Fruit fly (Drosophila melanogaster) whole organism, embryonic: ENCODE measurements around the gene CG42710.

Experiments
- Atf-2 ChIP-seq: fragments of 200-800 bp; sonication (Bioruptor generic); optimal IDR thresholded peaks from 2 replicates; lab custom pipeline; 2016; ENCODE audit warnings: missing biosample characterization, missing genetic modification characterization
- Atf6 ChIP-seq: fragments of 200-800 bp; sonication (Bioruptor generic); IDR thresholded peaks from 2 replicates; pipeline ENCODE4 v1.3.6; 2022; ENCODE audit warnings: missing biosample characterization, missing genetic modification characterization
- B-H2 ChIP-seq: fragments of 200-800 bp; sonication (Bioruptor generic); optimal IDR thresholded peaks from 2 replicates; lab custom pipeline; 2018; ENCODE audit warnings: missing biosample characterization, mild to moderate bottlenecking, missing genetic modification characterization
- Bgb ChIP-seq: fragments of 200-800 bp; sonication (Bioruptor generic); IDR thresholded peaks from 2 replicates; pipeline ENCODE4 v1.3.6; 2022; ENCODE audit warnings: missing biosample characterization, missing genetic modification characterization; ENCODE audit not compliant: partially characterized antibody
- Blimp-1 ChIP-seq: fragments of 200-800 bp; sonication (Bioruptor generic); optimal IDR thresholded peaks from 3 replicates; lab custom pipeline; 2018; ENCODE audit warnings: missing biosample characterization, missing genetic modification characterization, mild to moderate bottlenecking, moderate library complexity, missing genetic modification reagents
- CG10462 ChIP-seq: fragments of 200-800 bp; sonication (Bioruptor generic); optimal IDR thresholded peaks from 2 replicates; lab custom pipeline; 2016; ENCODE audit warnings: missing biosample characterization, missing genetic modification characterization
- CG13123 ChIP-seq: fragments of 200-800 bp; sonication (Bioruptor generic); optimal IDR thresholded peaks from 2 replicates; lab custom pipeline; 2016; ENCODE audit warnings: missing biosample characterization, missing genetic modification characterization
- CG1529 ChIP-seq: fragments of 200-800 bp; sonication (Bioruptor generic); optimal IDR thresholded peaks from 3 replicates; lab custom pipeline; 2018; ENCODE audit warnings: missing biosample characterization, missing genetic modification characterization
- CG17361 ChIP-seq: fragments of 200-800 bp; sonication (Bioruptor generic); IDR thresholded peaks from 3 replicates; pipeline ENCODE4 v1.3.6; 2022; ENCODE audit warnings: missing biosample characterization, missing genetic modification characterization
- CG17829 ChIP-seq: fragments of 200-800 bp; optimal IDR thresholded peaks from 2 replicates; lab custom pipeline; 2019; ENCODE audit warnings: missing biosample characterization, mild to moderate bottlenecking, missing genetic modification characterization, moderate library complexity
- CG2875 ChIP-seq: fragments of 200-800 bp; sonication (Bioruptor generic); optimal IDR thresholded peaks from 2 replicates; lab custom pipeline; 2017; ENCODE audit warnings: missing biosample characterization, mild to moderate bottlenecking, missing genetic modification characterization, missing genetic modification reagents
- CG30403 ChIP-seq: fragments of 200-800 bp; sonication (Bioruptor generic); optimal IDR thresholded peaks from 3 replicates; lab custom pipeline; 2016; ENCODE audit warnings: missing biosample characterization, missing genetic modification characterization
- CG3281 ChIP-seq: fragments of 200-800 bp; sonication (Bioruptor generic); optimal IDR thresholded peaks from 3 replicates; lab custom pipeline; 2017; ENCODE audit warnings: missing biosample characterization, mild to moderate bottlenecking, missing genetic modification characterization
- CG34422 ChIP-seq: fragments of 200-800 bp; sonication (Bioruptor generic); IDR thresholded peaks from 3 replicates; pipeline ENCODE4 v1.3.6; 2022; ENCODE audit warnings: missing biosample characterization, missing genetic modification characterization
- CG4360 ChIP-seq: fragments of 200-800 bp; sonication (Bioruptor generic); IDR thresholded peaks from 2 replicates; pipeline ENCODE4 v1.3.6; 2022; ENCODE audit warnings: missing biosample characterization, missing genetic modification characterization
- CG4404 ChIP-seq: fragments of 200-800 bp; sonication (Bioruptor generic); IDR thresholded peaks from 2 replicates; pipeline ENCODE4 v1.3.6; 2022; ENCODE audit warnings: missing biosample characterization, missing genetic modification characterization
- CG6175 ChIP-seq: fragments of 200-800 bp; sonication (Bioruptor generic); IDR thresholded peaks from 3 replicates; pipeline ENCODE4 v1.3.6; 2022; ENCODE audit warnings: missing biosample characterization, missing genetic modification characterization
- CG6854 ChIP-seq: fragments of 200-800 bp; sonication (Bioruptor generic); optimal IDR thresholded peaks from 3 replicates; lab custom pipeline; 2017; ENCODE audit warnings: missing biosample characterization, mild to moderate bottlenecking, missing genetic modification characterization
- CG7357 ChIP-seq: fragments of 200-800 bp; sonication (Bioruptor generic); IDR thresholded peaks from 3 replicates; pipeline ENCODE4 v1.3.6; 2022; ENCODE audit warnings: missing biosample characterization, missing genetic modification characterization
- CG9727 ChIP-seq: fragments of 200-800 bp; sonication (Bioruptor generic); optimal IDR thresholded peaks from 3 replicates; lab custom pipeline; 2017; ENCODE audit warnings: missing biosample characterization, mild to moderate bottlenecking, missing genetic modification characterization
- D ChIP-seq, 2 experiments: fragments of 200-800 bp in 1 of 2; fragments of >200 bp in 1 of 2; sonication (Bioruptor generic) in 1 of 2; optimal IDR thresholded peaks; 2 replicates in 1 of 2; 3 replicates in 1 of 2; lab custom pipeline; 2017; ENCODE audit warnings: mild to moderate bottlenecking in 1 of 2, missing biosample characterization in 1 of 2, missing genetic modification characterization in 1 of 2, missing genetic modification reagents in 1 of 2
- D19B ChIP-seq: fragments of 200-800 bp; sonication (Bioruptor generic); optimal IDR thresholded peaks from 2 replicates; lab custom pipeline; 2017; ENCODE audit warnings: missing biosample characterization, mild to moderate bottlenecking, missing genetic modification characterization
- Gsc ChIP-seq: fragments of 200-800 bp; sonication (Bioruptor generic); IDR thresholded peaks from 2 replicates; pipeline ENCODE4 v1.3.6; 2022; ENCODE audit warnings: missing biosample characterization, missing genetic modification characterization
- Gug ChIP-seq: fragments of 200-800 bp; sonication (Bioruptor generic); IDR thresholded peaks from 4 replicates; pipeline ENCODE4 v1.3.6; 2022; ENCODE audit warnings: missing biosample characterization, missing genetic modification characterization
- HLH54F ChIP-seq: fragments of 200-800 bp; sonication (Bioruptor generic); optimal IDR thresholded peaks from 3 replicates; lab custom pipeline; 2016; ENCODE audit warnings: missing biosample characterization, missing genetic modification characterization
- Lim3 ChIP-seq: fragments of 200-800 bp; sonication (Bioruptor generic); IDR thresholded peaks from 2 replicates; pipeline ENCODE4 v1.3.6; 2022; ENCODE audit warnings: missing biosample characterization, missing genetic modification characterization
- Lpt ChIP-seq: fragments of >200 bp; optimal IDR thresholded peaks from 2 replicates; lab custom pipeline; 2018; ENCODE audit warnings: missing biosample characterization, missing genetic modification characterization
- NC2β ChIP-seq: fragments of 200-800 bp; sonication (Bioruptor generic); optimal IDR thresholded peaks from 2 replicates; lab custom pipeline; 2016; ENCODE audit warnings: missing biosample characterization, missing genetic modification characterization
- Poxn ChIP-seq: fragments of 200-800 bp; sonication (Bioruptor generic); IDR thresholded peaks from 2 replicates; pipeline ENCODE4 v1.3.6; 2022; ENCODE audit warnings: missing biosample characterization, missing genetic modification characterization
- amos ChIP-seq: fragments of 200-800 bp; sonication (Bioruptor generic); IDR thresholded peaks from 2 replicates; pipeline ENCODE4 v1.3.6; 2022; ENCODE audit warnings: missing biosample characterization, missing genetic modification characterization; ENCODE audit not compliant: partially characterized antibody
- ara ChIP-seq: fragments of 200-800 bp; sonication (Bioruptor generic); IDR thresholded peaks from 2 replicates; pipeline ENCODE4 v1.3.6; 2022; ENCODE audit warnings: missing biosample characterization, missing genetic modification characterization
- bigmax ChIP-seq: fragments of 200-800 bp; sonication (Bioruptor generic); optimal IDR thresholded peaks from 2 replicates; lab custom pipeline; 2018; ENCODE audit warnings: missing biosample characterization, mild to moderate bottlenecking, missing genetic modification characterization
- btn ChIP-seq: fragments of 200-800 bp; sonication (Bioruptor generic); optimal IDR thresholded peaks from 2 replicates; lab custom pipeline; 2016; ENCODE audit warnings: missing biosample characterization, missing genetic modification characterization
- dati ChIP-seq: fragments of 200-800 bp; sonication (Bioruptor generic); IDR thresholded peaks from 2 replicates; pipeline ENCODE4 v1.3.6; 2022; ENCODE audit warnings: missing biosample characterization, missing genetic modification characterization
- dimm ChIP-seq: fragments of 200-800 bp; sonication (Bioruptor generic); IDR thresholded peaks from 2 replicates; pipeline ENCODE4 v1.3.6; 2022; ENCODE audit warnings: missing biosample characterization, missing genetic modification characterization
- grn ChIP-seq: fragments of 200-800 bp; sonication (Bioruptor generic); optimal IDR thresholded peaks from 3 replicates; lab custom pipeline; 2017; ENCODE audit warnings: missing biosample characterization, missing genetic modification characterization
- klu ChIP-seq: fragments of 200-800 bp; sonication (Bioruptor generic); IDR thresholded peaks from 2 replicates; pipeline ENCODE4 v1.3.6; 2022; ENCODE audit warnings: missing biosample characterization, missing genetic modification characterization
- lbe ChIP-seq: fragments of 200-800 bp; sonication (Bioruptor generic); optimal IDR thresholded peaks from 2 replicates; lab custom pipeline; 2016; ENCODE audit warnings: missing biosample characterization, mild to moderate bottlenecking, missing genetic modification characterization
- mirr ChIP-seq: fragments of 200-800 bp; sonication (Bioruptor generic); optimal IDR thresholded peaks from 3 replicates; lab custom pipeline; 2018; ENCODE audit warnings: missing biosample characterization, mild to moderate bottlenecking, missing genetic modification characterization
- rib ChIP-seq: fragments of 200-800 bp; sonication (Bioruptor generic); IDR thresholded peaks from 2 replicates; pipeline ENCODE4 v1.3.6; 2022; ENCODE audit warnings: missing biosample characterization, missing genetic modification characterization
- row ChIP-seq: fragments of 200-800 bp; sonication (Bioruptor generic); IDR thresholded peaks from 3 replicates; pipeline ENCODE4 v1.3.6; 2022; ENCODE audit warnings: missing biosample characterization, missing genetic modification characterization
- run ChIP-seq: fragments of 200-800 bp; sonication (Bioruptor generic); optimal IDR thresholded peaks from 3 replicates; lab custom pipeline; 2018; ENCODE audit warnings: missing biosample characterization, mild to moderate bottlenecking, missing genetic modification characterization
- stc ChIP-seq: fragments of 200-800 bp; sonication (Bioruptor generic); IDR thresholded peaks from 2 replicates; pipeline ENCODE4 v1.3.6; 2022; ENCODE audit warnings: missing biosample characterization, missing genetic modification characterization
- tap ChIP-seq: fragments of 200-800 bp; optimal IDR thresholded peaks from 3 replicates; lab custom pipeline; 2019; ENCODE audit warnings: missing biosample characterization, mild to moderate bottlenecking, missing genetic modification characterization, moderate library complexity
- tin ChIP-seq: fragments of 200-800 bp; sonication (Bioruptor generic); optimal IDR thresholded peaks from 3 replicates; lab custom pipeline; 2016; ENCODE audit warnings: missing biosample characterization, missing genetic modification characterization
- tll ChIP-seq, 2 experiments: fragments of 200-800 bp in 1 of 2; fragments of >200 bp in 1 of 2; sonication (Bioruptor generic) in 1 of 2; optimal IDR thresholded peaks; 2 replicates each; lab custom pipeline; 2017 to 2019; ENCODE audit warnings: missing biosample characterization in 2 of 2, missing genetic modification characterization in 2 of 2, mild to moderate bottlenecking in 1 of 2, moderate library complexity in 1 of 2
- tna ChIP-seq: fragments of 200-800 bp; sonication (Bioruptor generic); IDR thresholded peaks from 2 replicates; pipeline ENCODE4 v1.3.6; 2022; ENCODE audit warnings: missing biosample characterization, missing genetic modification characterization; ENCODE audit not compliant: partially characterized antibody
- toy ChIP-seq: fragments of 200-800 bp; sonication (Bioruptor generic); IDR thresholded peaks from 2 replicates; pipeline ENCODE4 v1.3.6; 2022; ENCODE audit warnings: missing biosample characterization, missing genetic modification characterization
- zen ChIP-seq: fragments of 200-800 bp; sonication (Bioruptor generic); optimal IDR thresholded peaks from 3 replicates; lab custom pipeline; 2018; ENCODE audit warnings: missing biosample characterization, mild to moderate bottlenecking, missing genetic modification characterization, moderate library complexity
- zf30C ChIP-seq: fragments of 200-800 bp; sonication (Bioruptor generic); optimal IDR thresholded peaks from 3 replicates; lab custom pipeline; 2018; ENCODE audit warnings: missing biosample characterization, mild to moderate bottlenecking, missing genetic modification characterization

The CG42710 gene

DNA sequence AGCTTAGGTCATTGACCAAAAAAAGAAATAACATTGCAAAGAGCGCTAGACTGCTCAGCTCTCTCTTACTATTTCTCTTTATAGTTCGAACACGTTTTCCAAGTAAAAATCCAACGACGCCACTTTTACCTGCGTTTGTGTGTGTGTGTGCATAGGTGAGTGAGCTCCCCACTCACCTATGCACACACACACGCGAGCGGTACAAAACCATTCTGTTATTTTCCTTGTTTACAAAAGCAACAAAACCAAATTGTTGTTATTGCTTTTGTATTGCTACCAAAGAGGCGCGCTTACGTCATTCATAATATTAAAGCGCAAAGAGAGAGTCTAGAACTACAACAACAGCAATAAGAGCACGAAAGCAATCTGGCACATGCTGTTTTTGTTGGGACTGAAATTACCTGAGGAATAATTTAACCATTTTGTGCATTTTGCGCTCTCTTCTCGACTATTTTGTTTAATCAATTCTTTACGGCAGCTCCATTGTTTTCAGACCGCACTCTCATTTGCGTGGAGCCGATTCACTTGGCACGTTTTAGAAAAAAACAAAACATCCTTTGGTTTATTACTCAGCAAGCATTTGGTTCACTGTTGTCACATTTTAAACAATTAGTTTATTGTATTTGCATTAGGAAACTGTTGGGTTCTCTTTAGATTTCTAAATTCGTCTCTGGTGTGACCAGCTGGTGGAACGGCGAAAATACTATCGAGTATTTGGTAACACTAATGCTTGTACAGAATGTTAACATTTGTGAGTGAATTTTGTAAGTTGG is 42.1 kb downstream of the CG42710 start, which contains the start of gene raw (continued):
- TF ChIP-seq CG9727 (GFP tag; lab: Kevin White, UChicago), result no peak
- TF ChIP-seq CG17361 (GFP tag; lab: Robert Waterston, UW), result no peak
- no peak for TF ChIP-seq CG10462 (GFP tag; lab: Kevin White, UChicago)
- TF ChIP-seq lbe (GFP tag; lab: Kevin White, UChicago), result no peak
- no peak for TF ChIP-seq klu
- TF ChIP-seq Poxn (GFP tag; lab: Robert Waterston, UW), result no peak
- TF ChIP-seq CG17829, result no peak
- no peak for TF ChIP-seq grn (GFP tag; lab: Kevin White, UChicago)
- TF ChIP-seq Atf-2 (GFP tag; lab: Kevin White, UChicago), result no peak
- peak; percentile 14; the same call in 1 of the 2 replicates for TF ChIP-seq Atf6 (GFP tag; lab: Robert Waterston, UW)
- TF ChIP-seq HLH54F (GFP tag; lab: Kevin White, UChicago), result no peak
- TF ChIP-seq D19B (GFP tag; lab: Kevin White, UChicago), result no peak
- TF ChIP-seq Bgb (GFP tag; lab: Robert Waterston, UW), result 0 out of 2 replicates have a peak, but pooled peaks have one; percentile 3
- TF ChIP-seq stc, result no peak
- no peak for TF ChIP-seq btn (GFP tag; lab: Kevin White, UChicago)
- no peak for TF ChIP-seq CG30403 (GFP tag; lab: Kevin White, UChicago)
- peak; percentile 68 for TF ChIP-seq mirr (GFP tag; lab: Kevin White, UChicago)
- peak; percentile 53 for TF ChIP-seq B-H2
- TF ChIP-seq tap, result no peak
- TF ChIP-seq rib (GFP tag; lab: Robert Waterston, UW), result no peak
- no peak for TF ChIP-seq ara (GFP tag; lab: Robert Waterston, UW)
- TF ChIP-seq bigmax (GFP tag; lab: Kevin White, UChicago), result no peak
- TF ChIP-seq CG13123, result no peak
- no peak for TF ChIP-seq CG1529 (GFP tag; lab: Kevin White, UChicago)
- TF ChIP-seq CG34422 (GFP tag; lab: Robert Waterston, UW), result no peak; the same call in 2 of the 3 replicates
- no peak for TF ChIP-seq tin (GFP tag; lab: Kevin White, UChicago)
- TF ChIP-seq run (tag; lab: Kevin White, UChicago), result no peak
- TF ChIP-seq tll (GFP tag; optimal IDR thresholded peaks at IDR 0.05; lab: Kevin White, UChicago), result no peak
- no peak; the same call in 2 of the 3 replicates for TF ChIP-seq row (GFP tag; lab: Robert Waterston, UW)
- TF ChIP-seq Lim3 (GFP tag; lab: Robert Waterston, UW), result no peak
- no peak for TF ChIP-seq tna (GFP tag; lab: Robert Waterston, UW)
- peak; percentile 12 for TF ChIP-seq CG3281 (GFP tag; lab: Kevin White, UChicago)
- TF ChIP-seq Gug, result no peak
- TF ChIP-seq CG6175 (GFP tag; lab: Robert Waterston, UW), result no peak
- no peak for TF ChIP-seq Gsc (GFP tag; lab: Robert Waterston, UW)
- peak; percentile 12 for TF ChIP-seq CG6854
- TF ChIP-seq CG7357 (GFP tag; lab: Robert Waterston, UW), result no peak
- TF ChIP-seq zf30C, result no peak
- no peak for TF ChIP-seq amos (GFP tag; lab: Robert Waterston, UW)
- no peak for TF ChIP-seq dati
- TF ChIP-seq toy (GFP tag; lab: Robert Waterston, UW), result no peak
- TF ChIP-seq dimm, result no peak
- TF ChIP-seq Blimp-1 (GFP tag; lab: Kevin White, UChicago), result peak; percentile 20
- no peak for TF ChIP-seq CG4404 (GFP tag; lab: Robert Waterston, UW)
- no peak for TF ChIP-seq NC2β
- no peak for TF ChIP-seq zen (tag; lab: Kevin White, UChicago)
- no peak for TF ChIP-seq CG2875 (GFP tag; lab: Kevin White, UChicago)
- TF ChIP-seq D (optimal IDR thresholded peaks at IDR 0.05; lab: Kevin White, UChicago), result no peak
- TF ChIP-seq D (GFP tag; optimal IDR thresholded peaks at IDR 0.05; lab: Kevin White, UChicago), result no peak
- TF ChIP-seq Lpt, result no peak
- TF ChIP-seq CG4360 (GFP tag; lab: Robert Waterston, UW), result peak; percentile 88
